Fruit fly (Drosophila melanogaster) whole organism, embryonic: ENCODE measurements around the gene CG8677.

Source experiments
- CG10209 ChIP-seq: fragments of 200-800 bp; sonication (Bioruptor generic); optimal IDR thresholded peaks from 3 replicates; lab custom pipeline; 2017; ENCODE audit warnings: missing biosample characterization, mild to moderate bottlenecking, missing genetic modification characterization, missing genetic modification reagents
- CG10267 ChIP-seq: fragments of 200-800 bp; sonication (Bioruptor generic); optimal IDR thresholded peaks from 2 replicates; lab custom pipeline; 2018; ENCODE audit warnings: missing biosample characterization, mild to moderate bottlenecking, missing genetic modification characterization, moderate library complexity
- CG10274 ChIP-seq: fragments of 200-800 bp; sonication (Bioruptor generic); optimal IDR thresholded peaks from 3 replicates; lab custom pipeline; 2017; ENCODE audit warnings: missing biosample characterization, mild to moderate bottlenecking, missing genetic modification characterization
- CG11456 ChIP-seq: fragments of 200-800 bp; sonication (Bioruptor generic); IDR thresholded peaks from 3 replicates; pipeline ENCODE4 v1.3.6; 2022; ENCODE audit warnings: missing biosample characterization, missing genetic modification characterization
- CG11696 ChIP-seq: fragments of 200-800 bp; sonication (Bioruptor generic); IDR thresholded peaks from 2 replicates; pipeline ENCODE4 v1.3.6; 2022; ENCODE audit warnings: missing biosample characterization, missing genetic modification characterization
- CG12391 ChIP-seq: fragments of 200-800 bp; sonication (Bioruptor generic); optimal IDR thresholded peaks from 3 replicates; lab custom pipeline; 2018; ENCODE audit warnings: missing biosample characterization, mild to moderate bottlenecking, missing genetic modification characterization, moderate library complexity
- CG12769 ChIP-seq: fragments of 200-800 bp; sonication (Bioruptor generic); optimal IDR thresholded peaks from 2 replicates; lab custom pipeline; 2019; ENCODE audit warnings: missing biosample characterization, mild to moderate bottlenecking, missing genetic modification characterization, moderate library complexity
- CG14860 ChIP-seq: fragments of 200-800 bp; sonication (Bioruptor generic); IDR thresholded peaks from 3 replicates; pipeline ENCODE4 v1.3.6; 2022; ENCODE audit warnings: missing biosample characterization, missing genetic modification characterization; ENCODE audit not compliant: partially characterized antibody
- CG1602 ChIP-seq: fragments of 200-800 bp; sonication (Bioruptor generic); optimal IDR thresholded peaks from 3 replicates; lab custom pipeline; 2016; ENCODE audit warnings: missing biosample characterization, missing genetic modification characterization
- CG16813 ChIP-seq: fragments of 200-800 bp; sonication (Bioruptor generic); IDR thresholded peaks from 3 replicates; pipeline ENCODE4 v1.3.6; 2022; ENCODE audit warnings: missing biosample characterization, missing genetic modification characterization; ENCODE audit not compliant: partially characterized antibody
- CG17186 ChIP-seq: fragments of 200-800 bp; sonication (Bioruptor generic); optimal IDR thresholded peaks from 3 replicates; lab custom pipeline; 2017; ENCODE audit warnings: missing biosample characterization, missing genetic modification reagents, missing genetic modification characterization
- CG17612 ChIP-seq: fragments of 200-800 bp; sonication (Bioruptor generic); IDR thresholded peaks from 2 replicates; pipeline ENCODE4 v1.3.6; 2022; ENCODE audit warnings: missing biosample characterization, missing genetic modification characterization
- CG1832 ChIP-seq: fragments of 200-800 bp; sonication (Bioruptor generic); optimal IDR thresholded peaks from 2 replicates; lab custom pipeline; 2017; ENCODE audit warnings: missing biosample characterization, mild to moderate bottlenecking, missing genetic modification characterization, inconsistent platforms
- CG31365 ChIP-seq: fragments of 200-800 bp; sonication (Bioruptor generic); optimal IDR thresholded peaks from 2 replicates; lab custom pipeline; 2018; ENCODE audit warnings: missing biosample characterization, mild to moderate bottlenecking, missing genetic modification characterization
- CG32532 ChIP-seq: fragments of 200-800 bp; sonication (Bioruptor generic); IDR thresholded peaks from 2 replicates; pipeline ENCODE4 v1.3.6; 2022; ENCODE audit warnings: missing biosample characterization, missing genetic modification characterization
- CG3847 ChIP-seq: fragments of 200-800 bp; sonication (Bioruptor generic); IDR thresholded peaks from 2 replicates; pipeline ENCODE4 v1.3.6; 2022; ENCODE audit warnings: missing biosample characterization, missing genetic modification characterization
- CG4730 ChIP-seq: fragments of 200-800 bp; sonication (Bioruptor generic); IDR thresholded peaks from 2 replicates; pipeline ENCODE4 v1.3.6; 2022; ENCODE audit warnings: missing biosample characterization, missing genetic modification characterization
- CG4854 ChIP-seq: fragments of 200-800 bp; sonication (Bioruptor generic); optimal IDR thresholded peaks from 2 replicates; lab custom pipeline; 2016; ENCODE audit warnings: missing biosample characterization, missing genetic modification characterization, inconsistent platforms
- CG6791 ChIP-seq: fragments of 200-800 bp; sonication (Bioruptor generic); IDR thresholded peaks from 3 replicates; pipeline ENCODE4 v1.3.6; 2022; ENCODE audit warnings: missing biosample characterization, missing genetic modification characterization; ENCODE audit not compliant: partially characterized antibody
- CG7963 ChIP-seq: fragments of 200-800 bp; sonication (Bioruptor generic); IDR thresholded peaks from 3 replicates; pipeline ENCODE4 v1.3.6; 2022; ENCODE audit warnings: missing biosample characterization, missing genetic modification characterization; ENCODE audit not compliant: partially characterized antibody
- CG8765 ChIP-seq: fragments of 200-800 bp; sonication (Bioruptor generic); IDR thresholded peaks from 2 replicates; pipeline ENCODE4 v1.3.6; 2022; ENCODE audit warnings: missing biosample characterization, missing genetic modification characterization
- CG9437 ChIP-seq: fragments of 200-800 bp; sonication (Bioruptor generic); optimal IDR thresholded peaks from 2 replicates; lab custom pipeline; 2018; ENCODE audit warnings: missing biosample characterization, mild to moderate bottlenecking, missing genetic modification characterization
- CG9727 ChIP-seq: fragments of 200-800 bp; sonication (Bioruptor generic); optimal IDR thresholded peaks from 3 replicates; lab custom pipeline; 2017; ENCODE audit warnings: missing biosample characterization, mild to moderate bottlenecking, missing genetic modification characterization
- CG9797 ChIP-seq: fragments of 200-800 bp; sonication (Bioruptor generic); optimal IDR thresholded peaks from 3 replicates; lab custom pipeline; 2018; ENCODE audit warnings: missing biosample characterization, mild to moderate bottlenecking, missing genetic modification characterization
- CG9876 ChIP-seq: fragments of 200-800 bp; sonication (Bioruptor generic); optimal IDR thresholded peaks from 2 replicates; lab custom pipeline; 2016; ENCODE audit warnings: missing biosample characterization, missing genetic modification characterization
- CoRest ChIP-seq: fragments of 200-800 bp; sonication (Bioruptor generic); optimal IDR thresholded peaks from 3 replicates; lab custom pipeline; 2018; ENCODE audit warnings: missing biosample characterization, mild to moderate bottlenecking, missing genetic modification characterization, moderate library complexity
- CrebB ChIP-seq: fragments of 200-800 bp; sonication (Bioruptor generic); optimal IDR thresholded peaks from 3 replicates; lab custom pipeline; 2018; ENCODE audit warnings: missing biosample characterization, mild to moderate bottlenecking, missing genetic modification characterization
- Doc2 ChIP-seq: fragments of 200-800 bp; sonication (Bioruptor generic); IDR thresholded peaks from 2 replicates; pipeline ENCODE4 v1.3.6; 2022; ENCODE audit warnings: missing biosample characterization, missing genetic modification characterization
- Ets65A ChIP-seq: fragments of 200-800 bp; sonication (Bioruptor generic); peaks from one replicate; lab custom pipeline; 2016; ENCODE audit warnings: missing biosample characterization, missing genetic modification characterization
- Hr51 ChIP-seq, 2 experiments: fragments of 200-800 bp; sonication (Bioruptor generic); optimal IDR thresholded peaks; 2 replicates in 1 of 2; 3 replicates in 1 of 2; lab custom pipeline; 2016 to 2018; ENCODE audit warnings: missing biosample characterization in 2 of 2, missing genetic modification characterization in 2 of 2, mild to moderate bottlenecking in 1 of 2, moderate library complexity in 1 of 2
- NFAT ChIP-seq: fragments of 200-800 bp; sonication (Bioruptor generic); IDR thresholded peaks from 2 replicates; pipeline ENCODE4 v1.3.6; 2022; ENCODE audit warnings: missing biosample characterization, missing genetic modification characterization
- NfI ChIP-seq: fragments of 200-800 bp; sonication (Bioruptor generic); optimal IDR thresholded peaks from 3 replicates; lab custom pipeline; 2018; ENCODE audit warnings: missing biosample characterization, mild to moderate bottlenecking, missing genetic modification characterization, moderate library complexity
- Side ChIP-seq: fragments of 200-800 bp; sonication (Bioruptor generic); optimal IDR thresholded peaks from 2 replicates; lab custom pipeline; 2016; ENCODE audit warnings: missing biosample characterization, missing genetic modification characterization
- TFAM ChIP-seq: fragments of 200-800 bp; sonication (Bioruptor generic); optimal IDR thresholded peaks from 2 replicates; lab custom pipeline; 2017; ENCODE audit warnings: missing biosample characterization, missing genetic modification characterization, inconsistent platforms
- Vsx1 ChIP-seq: fragments of 200-800 bp; sonication (Bioruptor generic); optimal IDR thresholded peaks from 2 replicates; lab custom pipeline; 2017; ENCODE audit warnings: missing biosample characterization, mild to moderate bottlenecking, missing genetic modification characterization, missing genetic modification reagents
- aop ChIP-seq: fragments of 200-800 bp; sonication (Bioruptor generic); IDR thresholded peaks from 2 replicates; pipeline ENCODE4 v1.3.6; 2022; ENCODE audit warnings: missing biosample characterization, missing genetic modification characterization
- bcd ChIP-seq: fragments of 200-800 bp; sonication (Bioruptor generic); optimal IDR thresholded peaks from 2 replicates; lab custom pipeline; 2017; ENCODE audit warnings: missing biosample characterization, mild to moderate bottlenecking, missing genetic modification characterization
- crp ChIP-seq, 2 experiments: fragments of 200-800 bp; sonication (Bioruptor generic); optimal IDR thresholded peaks; 2 replicates in 1 of 2; 3 replicates in 1 of 2; lab custom pipeline; 2017; ENCODE audit warnings: missing biosample characterization in 2 of 2, missing genetic modification characterization in 2 of 2, mild to moderate bottlenecking in 1 of 2, moderate library complexity in 1 of 2
- emc ChIP-seq: fragments of 200-800 bp; sonication (Bioruptor generic); optimal IDR thresholded peaks from 2 replicates; lab custom pipeline; 2016; ENCODE audit warnings: missing biosample characterization, missing genetic modification characterization
- fd96Cb ChIP-seq: fragments of 200-800 bp; sonication (Bioruptor generic); optimal IDR thresholded peaks from 2 replicates; lab custom pipeline; 2018; ENCODE audit warnings: missing biosample characterization, mild to moderate bottlenecking, missing genetic modification characterization, moderate library complexity
- inv ChIP-seq: fragments of 200-800 bp; sonication (Bioruptor generic); IDR thresholded peaks from 2 replicates; pipeline ENCODE4 v1.3.6; 2022; ENCODE audit warnings: missing biosample characterization, missing genetic modification characterization; ENCODE audit not compliant: partially characterized antibody
- nerfin-1 ChIP-seq: fragments of 200-800 bp; sonication (Bioruptor generic); optimal IDR thresholded peaks from 3 replicates; lab custom pipeline; 2019; ENCODE audit warnings: missing biosample characterization, mild to moderate bottlenecking, missing genetic modification characterization, moderate library complexity
- ranshi ChIP-seq: fragments of 200-800 bp; sonication (Bioruptor generic); IDR thresholded peaks from 2 replicates; pipeline ENCODE4 v1.3.6; 2022; ENCODE audit warnings: missing biosample characterization, missing genetic modification characterization
- repo ChIP-seq: fragments of 200-800 bp; sonication (Bioruptor generic); optimal IDR thresholded peaks from 2 replicates; lab custom pipeline; 2016; ENCODE audit warnings: missing biosample characterization, missing genetic modification characterization
- schlank ChIP-seq: fragments of 200-800 bp; sonication (Bioruptor generic); optimal IDR thresholded peaks from 2 replicates; lab custom pipeline; 2018; ENCODE audit warnings: missing biosample characterization, mild to moderate bottlenecking, missing genetic modification characterization
- scrt ChIP-seq: fragments of 200-800 bp; sonication (Bioruptor generic); optimal IDR thresholded peaks from 2 replicates; lab custom pipeline; 2018; ENCODE audit warnings: missing biosample characterization, mild to moderate bottlenecking, missing genetic modification characterization, moderate library complexity
- sd ChIP-seq: fragments of 200-800 bp; sonication (Bioruptor generic); optimal IDR thresholded peaks from 3 replicates; lab custom pipeline; 2018; ENCODE audit warnings: missing biosample characterization, mild to moderate bottlenecking, missing genetic modification characterization, moderate library complexity
- sens ChIP-seq: fragments of 200-800 bp; sonication (Bioruptor generic); peaks from one replicate; lab custom pipeline; 2016; ENCODE audit warnings: missing biosample characterization, missing genetic modification characterization
- shn ChIP-seq: fragments of 200-800 bp; sonication (Bioruptor generic); optimal IDR thresholded peaks from 3 replicates; lab custom pipeline; 2016; ENCODE audit warnings: missing biosample characterization, missing genetic modification characterization

CG8677 gene

dm6 chr2L:21259008-21259407 lies 37.9 kb downstream of the CG8677 start:
- TF ChIP-seq CG4730 (GFP tag; lab: Robert Waterston, UW), result no peak
- no peak for TF ChIP-seq bcd
- no peak for TF ChIP-seq NfI
- TF ChIP-seq CG31365 (tag; lab: Kevin White, UChicago), result no peak
- no peak for TF ChIP-seq CG8765 (GFP tag; lab: Robert Waterston, UW)
- TF ChIP-seq sens (GFP tag; lab: Kevin White, UChicago), result no peak
- no peak for TF ChIP-seq CG12769 (tag; lab: Kevin White, UChicago)

- TF ChIP-seq CG1832 (GFP tag; lab: Kevin White, UChicago) (no peak), CrebB (no peak), CG9876 (GFP tag; lab: Kevin White, UChicago) (peak; percentile 9), Hr51 (GFP tag; optimal IDR thresholded peaks at IDR 0.05; lab: Kevin White, UChicago) (peak in 1 of 2 experiments; percentile 20), schlank (no peak), CG7963 (GFP tag; lab: Robert Waterston, UW) (no peak), CG14860 (GFP tag; lab: Robert Waterston, UW) (no peak), sd (tag; lab: Kevin White, UChicago) (no peak), fd96Cb (tag; lab: Kevin White, UChicago) (no peak), CG17612 (GFP tag; lab: Robert Waterston, UW) (no peak), Vsx1 (GFP tag; lab: Kevin White, UChicago) (peak; percentile 0), CG16813 (GFP tag; lab: Robert Waterston, UW) (0 out of 3 replicates have a peak, but pooled peaks have one; percentile 34), CG6791 (GFP tag; lab: Robert Waterston, UW) (no peak), TFAM (GFP tag; lab: Kevin White, UChicago) (no peak), Ets65A (GFP tag; lab: Kevin White, UChicago) (peak; percentile 77), CG12391 (tag; lab: Kevin White, UChicago) (peak; percentile 34), inv (GFP tag; lab: Robert Waterston, UW) (no peak), CG32532 (GFP tag; lab: Robert Waterston, UW) (no peak; the same call in 1 of the 2 replicates), nerfin-1 (tag; lab: Kevin White, UChicago) (no peak), emc (GFP tag; lab: Kevin White, UChicago) (no peak), CG10274 (GFP tag; lab: Kevin White, UChicago) (no peak), CG10267 (peak; percentile 52), CG17186 (GFP tag; lab: Kevin White, UChicago) (peak; percentile 41), CG1602 (no peak), CG3847 (GFP tag; lab: Robert Waterston, UW) (no peak), repo (GFP tag; lab: Kevin White, UChicago) (no peak), CoRest (tag; lab: Kevin White, UChicago) (no peak), CG11456 (GFP tag; lab: Robert Waterston, UW) (no peak), CG10209 (no peak), crp (GFP tag; optimal IDR thresholded peaks at IDR 0.05; lab: Kevin White, UChicago) (peak in 1 of 2 experiments; percentile 62), CG11696 (GFP tag; lab: Robert Waterston, UW) (no peak), bcd (no peak), ranshi (GFP tag; lab: Robert Waterston, UW) (no peak), CG4854 (no peak), CG9437 (GFP tag; lab: Kevin White, UChicago) (no peak), CG9797 (peak; percentile 74), NFAT (GFP tag; lab: Robert Waterston, UW) (no peak), Doc2 (GFP tag; lab: Robert Waterston, UW) (no peak), shn (GFP tag; lab: Kevin White, UChicago) (no peak), aop (GFP tag; lab: Robert Waterston, UW) (no peak), Side (GFP tag; lab: Kevin White, UChicago) (peak; percentile 9), CG9727 (GFP tag; lab: Kevin White, UChicago) (no peak), scrt (GFP tag; lab: Kevin White, UChicago) (no peak)
Measured at dm6 chr2L:21260869-21261268, 39.8 kb downstream of the CG8677 start.
